Fruit fly (Drosophila melanogaster): Measurements from ENCODE around the gene CG33700.

Gene CG33700

DNA sequence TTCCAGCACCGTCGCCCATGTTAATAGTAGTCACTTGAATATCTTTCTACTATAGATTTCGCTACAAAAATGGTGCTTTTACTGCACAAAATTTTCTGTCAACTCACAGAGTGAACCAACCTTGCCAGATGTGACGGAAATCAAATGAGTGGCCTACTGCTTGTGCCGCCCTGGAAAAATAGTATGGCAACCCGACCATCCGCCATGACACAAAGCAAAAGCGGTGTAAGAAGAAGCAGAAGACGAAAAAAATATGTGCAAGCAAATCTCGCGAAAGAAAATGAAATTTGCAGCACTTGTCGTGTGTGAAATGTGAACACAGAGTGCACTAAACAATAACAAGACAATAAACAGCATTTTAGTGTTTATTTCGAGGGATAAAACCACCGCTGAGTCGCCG lies 48.5 kb downstream of the CG33700 start, which contains the start of the genes Uch-L5 and Jarid2 (continued):
- TF ChIP-seq Usf (GFP tag; optimal IDR thresholded peaks at IDR 0.05) (no peak), CG17359 (tag; optimal IDR thresholded peaks at IDR 0.05) (peak; percentile 11), unc-4 (GFP tag; IDR thresholded peaks at IDR 0.05; ENCODE audit: partially characterized antibody) (0 out of 2 replicates have a peak, but pooled peaks have one; percentile 17), Oaz (GFP tag; IDR thresholded peaks at IDR 0.05) (no peak), Lpt (GFP tag; optimal IDR thresholded peaks at IDR 0.05) (no peak), crp (GFP tag; optimal IDR thresholded peaks at IDR 0.05) (peak in 1 of 2 experiments; percentile 27), jigr1 (GFP tag; IDR thresholded peaks at IDR 0.05) (no peak), lov (optimal IDR thresholded peaks at IDR 0.05) (no peak), lov (GFP tag; IDR thresholded peaks at IDR 0.05) (no peak), CG4820 (GFP tag; optimal IDR thresholded peaks at IDR 0.05) (peak; percentile 19), ab (GFP tag; optimal IDR thresholded peaks at IDR 0.05) (no peak), CG17186 (GFP tag; optimal IDR thresholded peaks at IDR 0.05) (peak; percentile 75), danr (GFP tag; IDR thresholded peaks at IDR 0.05) (no peak), Ada2b (GFP tag; IDR thresholded peaks at IDR 0.05) (no peak), ftz-f1 (GFP tag; optimal IDR thresholded peaks at IDR 0.05) (no peak), HmgZ (tag; optimal IDR thresholded peaks at IDR 0.05) (peak; percentile 63), CoRest (tag; optimal IDR thresholded peaks at IDR 0.05) (peak; percentile 28), bsh (GFP tag; optimal IDR thresholded peaks at IDR 0.05) (peak in 1 of 2 experiments; percentile 0), HmgD (GFP tag; optimal IDR thresholded peaks at IDR 0.05) (peak; percentile 80), NK7.1 (GFP tag; optimal IDR thresholded peaks at IDR 0.05) (no peak), twi (tag; optimal IDR thresholded peaks at IDR 0.05) (peak; percentile 25), CG30431 (GFP tag; optimal IDR thresholded peaks at IDR 0.05) (no peak), tup (GFP tag; optimal IDR thresholded peaks at IDR 0.05) (no peak), Ssrp (tag; optimal IDR thresholded peaks at IDR 0.05) (no peak), CG15514 (GFP tag; optimal IDR thresholded peaks at IDR 0.05) (peak; percentile 85), gcm2 (GFP tag; optimal IDR thresholded peaks at IDR 0.05) (no peak), run (tag; optimal IDR thresholded peaks at IDR 0.05) (no peak), knrl (GFP tag; IDR thresholded peaks at IDR 0.05; ENCODE audit: partially characterized antibody) (no peak), CG3847 (GFP tag; IDR thresholded peaks at IDR 0.05) (peak; percentile 86), Rfx (GFP tag; IDR thresholded peaks at IDR 0.05) (peak; percentile 78), Rx (GFP tag; IDR thresholded peaks at IDR 0.05) (peak; percentile 43; the same call in 1 of the 2 replicates), Sry-δ (GFP tag; optimal IDR thresholded peaks at IDR 0.05) (peak; percentile 62), BtbVII (GFP tag; optimal IDR thresholded peaks at IDR 0.05) (no peak), Taf1 (GFP tag; IDR thresholded peaks at IDR 0.05) (no peak), CG43689 (GFP tag; IDR thresholded peaks at IDR 0.05) (no peak), CHES-1-like (GFP tag; optimal IDR thresholded peaks at IDR 0.05) (peak; percentile 94), Dip2 (GFP tag; IDR thresholded peaks at IDR 0.05) (no peak), Hmr (GFP tag; optimal IDR thresholded peaks at IDR 0.05) (peak; percentile 55), croc (GFP tag; conservative IDR thresholded peaks at IDR 0.05) (no peak), chm (GFP tag; IDR thresholded peaks at IDR 0.05) (0 out of 2 replicates have a peak, but pooled peaks have one; percentile 41), gfzf (GFP tag; optimal IDR thresholded peaks at IDR 0.05) (peak; percentile 42), Hsf (GFP tag; optimal IDR thresholded peaks at IDR 0.05) (peak; percentile 43), Atf6 (GFP tag; IDR thresholded peaks at IDR 0.05) (no peak), Ets97D (GFP tag; optimal IDR thresholded peaks at IDR 0.05) (peak; percentile 96), NFAT (GFP tag; IDR thresholded peaks at IDR 0.05) (peak; percentile 69), Bteb2 (GFP tag; optimal IDR thresholded peaks at IDR 0.05) (no peak), usp (GFP tag; optimal IDR thresholded peaks at IDR 0.05) (no peak), CG3838 (GFP tag; optimal IDR thresholded peaks at IDR 0.05) (no peak), MBD-R2 (GFP tag; IDR thresholded peaks at IDR 0.05) (peak; percentile 95), D19B (GFP tag; optimal IDR thresholded peaks at IDR 0.05) (no peak), Meics (GFP tag; optimal IDR thresholded peaks at IDR 0.05) (peak; percentile 57), CG12236 (GFP tag; optimal IDR thresholded peaks at IDR 0.05) (no peak)

Data from whole organism, embryonic.